Fruit fly (Drosophila melanogaster): ENCODE results near the gene Pburs.

dm6 chr2L:14444834-14445233 lies 27.7 kb upstream of the Pburs start:
- TF ChIP-seq Dif (GFP tag; optimal IDR thresholded peaks at IDR 0.05; ENCODE audit: partially characterized antibody) (no peak), Hr78 (GFP tag; optimal IDR thresholded peaks at IDR 0.05) (no peak), CrebA (GFP tag; optimal IDR thresholded peaks at IDR 0.05; ENCODE audit: borderline replicate concordance) (no peak), psq (GFP tag; optimal IDR thresholded peaks at IDR 0.05) (no peak), pan (optimal IDR thresholded peaks at IDR 0.05) (no peak), Myc (optimal IDR thresholded peaks at IDR 0.05) (no peak)

Measured in whole organism, wandering third instar larva.